Fruit fly (Drosophila melanogaster): ENCODE measurements around the gene CG10477.
A peak's percentile ranks its signal among the peaks of the same experiment; 100 is the strongest.

Gene CG10477

DNA sequence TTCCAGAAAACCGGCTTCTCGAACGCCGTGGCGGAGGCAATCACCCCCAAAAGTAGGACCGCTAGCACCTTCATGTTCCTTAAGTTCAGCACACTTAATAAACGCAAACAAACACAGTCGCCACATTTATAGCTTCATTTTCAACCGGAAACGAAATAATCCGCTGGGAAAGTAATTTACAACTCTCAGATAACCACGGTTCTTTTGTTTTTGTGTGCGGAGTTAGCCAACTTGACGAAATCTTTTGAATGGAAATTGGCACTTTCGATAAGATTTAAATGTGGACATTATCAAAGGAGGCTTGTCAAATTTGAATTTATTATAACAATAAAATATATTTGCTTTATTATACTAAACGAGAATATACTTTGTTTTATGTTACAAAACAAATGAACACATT lies 19.9 kb upstream of the CG10477 start, which contains the start of gene Jon65Ai:
Gene Jon65Ai, minus strand, starts transcription at position 101 of the 400 bp plus-strand sequence.
- TF ChIP-seq Clk (GFP tag; optimal IDR thresholded peaks at IDR 0.05) (no peak), bab1 (GFP tag; optimal IDR thresholded peaks at IDR 0.05) (no peak), Hr96 (GFP tag; optimal IDR thresholded peaks at IDR 0.05) (no peak), cic (GFP tag; optimal IDR thresholded peaks at IDR 0.05) (no peak), ovo (GFP tag; optimal IDR thresholded peaks at IDR 0.05) (no peak), pad (GFP tag; optimal IDR thresholded peaks at IDR 0.05) (no peak), Mnt (GFP tag; optimal IDR thresholded peaks at IDR 0.05) (no peak), cnc (optimal IDR thresholded peaks at IDR 0.05) (no peak), CG1620 (GFP tag; optimal IDR thresholded peaks at IDR 0.05) (no peak), CG14711 (tag; optimal IDR thresholded peaks at IDR 0.05) (no peak), CG33017 (tag; optimal IDR thresholded peaks at IDR 0.05) (no peak), CG12768 (GFP tag; optimal IDR thresholded peaks at IDR 0.05) (no peak), tj (GFP tag; optimal IDR thresholded peaks at IDR 0.05) (no peak), CG11617 (GFP tag; optimal IDR thresholded peaks at IDR 0.05) (no peak), CG7045 (GFP tag; optimal IDR thresholded peaks at IDR 0.05) (no peak)

DNA sequence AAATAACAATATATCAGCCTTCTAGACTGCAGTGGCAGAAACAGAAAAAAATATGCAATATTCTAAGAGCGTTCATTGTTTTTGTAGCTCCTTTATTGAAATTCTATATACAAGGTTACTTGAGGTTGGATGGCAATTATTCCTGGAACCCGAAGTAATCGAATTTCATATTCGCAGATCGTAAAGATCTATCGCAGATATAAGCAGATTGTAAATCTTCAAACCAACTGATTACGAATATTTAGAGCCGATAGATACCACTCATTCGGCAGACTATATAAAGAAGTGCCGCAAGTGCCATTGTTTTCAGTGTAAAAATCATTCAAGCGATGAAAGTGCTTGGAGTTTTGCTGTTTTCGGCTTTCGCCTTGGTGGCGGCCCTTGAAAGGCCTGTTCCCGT lies 17.6 kb upstream of the CG10477 start, which contains the start of gene Jon65Aii:
Gene Jon65Aii, plus strand, starts transcription at position 301 of the 400 bp plus-strand sequence.
- TF ChIP-seq kay (GFP tag; ENCODE audit: borderline replicate concordance) (peak; percentile 8), CG7101 (tag; optimal IDR thresholded peaks at IDR 0.05) (no peak)

DNA sequence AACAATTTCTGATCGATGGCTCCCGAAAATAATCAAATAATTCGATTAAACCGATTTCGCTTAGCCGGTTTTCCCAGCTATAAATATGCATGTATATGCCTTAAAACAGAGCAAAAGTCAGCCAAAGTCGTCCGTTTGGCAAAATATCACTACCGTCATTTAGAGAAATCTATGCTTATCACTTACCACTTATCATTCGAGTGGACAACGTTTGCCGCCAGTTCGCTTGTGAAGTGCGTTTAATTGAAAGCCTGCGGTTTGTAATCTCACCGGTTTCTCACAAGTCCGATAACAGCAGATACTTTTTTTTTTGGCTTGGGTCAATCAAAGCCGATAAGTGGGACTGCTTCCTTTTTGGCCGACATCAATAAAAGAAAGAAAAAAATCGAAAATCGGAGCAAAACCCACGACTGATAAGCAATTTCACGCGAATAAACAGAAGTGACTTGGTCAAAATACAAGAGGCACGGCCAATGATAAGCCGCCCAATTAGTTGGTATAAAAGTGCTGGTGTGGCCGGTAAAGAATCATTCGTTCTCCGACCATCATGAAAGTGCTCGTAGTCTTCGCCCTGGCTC lies 15.9 kb upstream of the CG10477 start, which contains the start of gene Jon65Aiii:
Gene Jon65Aiii, plus strand, starts transcription at position 528 of the 578 bp plus-strand sequence.
- TF ChIP-seq pad (GFP tag; optimal IDR thresholded peaks at IDR 0.05): no peak
- no peak for TF ChIP-seq tj (GFP tag; optimal IDR thresholded peaks at IDR 0.05)
- peak; percentile 57 for TF ChIP-seq cic (GFP tag; optimal IDR thresholded peaks at IDR 0.05)
- TF ChIP-seq cnc (optimal IDR thresholded peaks at IDR 0.05): no peak

DNA sequence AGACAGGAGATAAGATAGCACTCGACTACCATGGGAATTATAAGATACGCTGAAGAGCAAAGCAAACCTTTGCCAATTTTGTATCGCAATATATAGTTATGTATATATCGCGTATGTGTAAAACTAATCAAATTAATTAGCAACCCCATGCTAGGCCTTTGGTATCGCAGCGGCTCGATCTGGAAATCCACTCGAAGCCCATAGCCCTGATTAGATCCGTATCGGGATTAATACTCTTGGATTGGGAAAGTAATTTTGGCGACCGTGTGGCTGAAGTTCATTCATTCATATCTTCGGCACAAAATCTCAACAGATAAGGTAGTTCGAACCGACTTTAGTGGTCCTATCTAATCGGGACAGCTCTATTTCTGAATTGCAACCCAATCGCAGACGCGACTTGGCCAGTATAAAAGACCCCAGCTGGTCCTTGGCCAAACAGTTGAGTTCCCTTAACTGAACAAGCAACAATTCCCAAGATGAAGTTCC lies 4.4 kb upstream of the CG10477 start, which contains the start of gene Jon65Aiv:
Gene Jon65Aiv, plus strand, starts transcription at position 436 of the 486 bp plus-strand sequence.
- TF ChIP-seq cic (GFP tag; optimal IDR thresholded peaks at IDR 0.05): peak; percentile 15
- no peak for TF ChIP-seq Clk (GFP tag; optimal IDR thresholded peaks at IDR 0.05)

DNA sequence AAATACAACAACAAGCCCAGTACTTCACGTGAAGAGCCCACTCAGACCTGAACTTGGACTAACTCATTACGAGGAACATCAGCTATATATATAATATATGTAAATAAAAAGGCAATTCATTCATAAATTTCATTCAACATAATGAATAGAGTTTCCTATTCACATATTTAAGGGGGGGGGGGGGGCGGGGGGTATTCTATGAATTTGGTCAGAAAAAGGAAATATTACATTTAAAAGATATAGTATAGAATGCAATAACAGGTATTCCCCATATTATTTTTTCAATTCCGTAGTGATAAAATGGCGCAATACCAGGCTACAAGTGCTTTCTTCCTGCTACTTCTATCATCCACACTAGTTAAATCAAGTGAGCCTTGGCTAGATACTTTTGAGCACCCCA lies 2.4 kb upstream of the CG10477 start, which contains the start of gene CG6462:
Gene CG6462, plus strand, starts transcription at position 301 of the 400 bp plus-strand sequence.
- TF ChIP-seq Mnt (GFP tag; optimal IDR thresholded peaks at IDR 0.05) (no peak), CG33017 (tag; optimal IDR thresholded peaks at IDR 0.05) (no peak), tj (GFP tag; optimal IDR thresholded peaks at IDR 0.05) (no peak), cnc (optimal IDR thresholded peaks at IDR 0.05) (no peak), CG7101 (tag; optimal IDR thresholded peaks at IDR 0.05) (no peak)

DNA sequence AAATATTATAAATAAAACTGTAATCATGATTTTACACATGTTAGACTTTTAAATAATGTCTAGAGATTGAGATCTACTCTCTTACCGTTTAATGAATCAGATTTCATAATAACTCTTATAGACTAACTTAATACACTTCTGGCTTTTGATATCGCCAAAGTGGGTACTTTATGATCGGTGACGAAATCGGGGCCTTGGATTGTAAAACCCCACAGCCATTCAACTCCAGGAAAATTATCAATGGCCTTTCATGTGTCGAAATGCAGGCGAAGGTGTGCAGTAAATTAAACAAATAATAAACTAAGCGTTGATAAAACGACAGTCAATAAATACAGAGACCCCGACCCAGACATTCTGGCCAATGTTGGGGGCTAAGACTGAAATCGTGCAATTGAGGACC lies 1.7 kb upstream of the CG10477 start:
- TF ChIP-seq bab1 (GFP tag; optimal IDR thresholded peaks at IDR 0.05) (no peak), toe (GFP tag; optimal IDR thresholded peaks at IDR 0.05) (no peak), ovo (GFP tag; optimal IDR thresholded peaks at IDR 0.05) (no peak), kay (GFP tag; ENCODE audit: borderline replicate concordance) (peak; percentile 75), Clk (GFP tag; optimal IDR thresholded peaks at IDR 0.05) (no peak), CG12768 (GFP tag; optimal IDR thresholded peaks at IDR 0.05) (no peak), cic (GFP tag; optimal IDR thresholded peaks at IDR 0.05) (peak; percentile 26), Hr96 (GFP tag; optimal IDR thresholded peaks at IDR 0.05) (peak; percentile 21), CG14711 (tag; optimal IDR thresholded peaks at IDR 0.05) (no peak)

DNA sequence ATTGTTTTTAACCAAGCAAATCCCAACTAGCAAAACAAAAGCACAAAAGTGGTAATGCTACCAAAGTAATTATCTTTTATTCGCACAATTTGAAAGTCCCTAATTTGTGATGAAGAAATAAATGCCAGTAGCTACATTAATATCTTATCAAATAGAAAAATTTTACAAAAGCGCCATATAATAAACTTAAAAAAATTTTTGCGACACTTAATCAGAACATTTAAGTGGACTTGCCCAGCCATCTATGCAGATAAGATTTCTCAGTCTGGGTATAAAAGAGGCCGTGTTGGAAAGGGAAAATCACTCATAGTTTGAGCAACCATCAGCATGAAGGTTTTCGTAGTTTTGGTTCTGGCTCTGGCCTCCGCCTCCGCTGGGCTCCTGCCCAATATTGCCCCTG lies 505 bp upstream of the CG10477 start, which contains the start of gene yip7:
Gene yip7, plus strand, starts transcription at position 301 of the 400 bp plus-strand sequence.
- TF ChIP-seq kay (GFP tag; ENCODE audit: borderline replicate concordance): no peak
- TF ChIP-seq toe (GFP tag; optimal IDR thresholded peaks at IDR 0.05): no peak
- no peak for TF ChIP-seq bab1 (GFP tag; optimal IDR thresholded peaks at IDR 0.05)
- no peak for TF ChIP-seq CG5204 (GFP tag; optimal IDR thresholded peaks at IDR 0.05)
- no peak for TF ChIP-seq cnc (optimal IDR thresholded peaks at IDR 0.05)
- TF ChIP-seq CG12768 (GFP tag; optimal IDR thresholded peaks at IDR 0.05): no peak
- no peak for TF ChIP-seq pad (GFP tag; optimal IDR thresholded peaks at IDR 0.05)
- TF ChIP-seq Hr96 (GFP tag; optimal IDR thresholded peaks at IDR 0.05): no peak
- TF ChIP-seq Mnt (GFP tag; optimal IDR thresholded peaks at IDR 0.05): no peak
- no peak for TF ChIP-seq CG7101 (tag; optimal IDR thresholded peaks at IDR 0.05)
- TF ChIP-seq Clk (GFP tag; optimal IDR thresholded peaks at IDR 0.05): no peak
- no peak for TF ChIP-seq CG11617 (GFP tag; optimal IDR thresholded peaks at IDR 0.05)
- no peak for TF ChIP-seq ovo (GFP tag; optimal IDR thresholded peaks at IDR 0.05)
- no peak for TF ChIP-seq Crg-1 (GFP tag; optimal IDR thresholded peaks at IDR 0.05)
- TF ChIP-seq CG1620 (GFP tag; optimal IDR thresholded peaks at IDR 0.05): no peak
- TF ChIP-seq CG7045 (GFP tag; optimal IDR thresholded peaks at IDR 0.05): no peak
- no peak for TF ChIP-seq CG14711 (tag; optimal IDR thresholded peaks at IDR 0.05)
